Fruit fly (Drosophila melanogaster): ENCODE data around the gene nudE.

nudE gene

DNA sequence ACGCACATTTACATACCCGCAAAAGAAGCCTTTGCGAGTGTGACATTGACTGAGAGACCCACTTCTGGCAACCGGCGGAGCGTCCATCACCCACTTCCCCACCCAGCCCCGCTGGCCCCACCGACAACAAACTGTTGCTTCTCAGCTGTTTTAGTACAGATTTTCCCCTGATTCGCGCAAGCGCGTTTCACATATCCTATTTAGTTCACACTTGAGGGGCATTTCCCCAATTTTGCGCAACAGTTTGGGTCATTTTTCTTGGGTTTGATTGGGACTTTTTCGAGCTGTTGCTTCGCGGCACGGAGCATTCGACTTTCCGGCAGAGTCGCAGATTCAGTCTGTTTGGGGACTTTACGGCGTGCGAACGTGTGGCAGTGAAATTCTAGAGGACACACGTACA lies 28.1 kb downstream of the nudE start:
- no peak for TF ChIP-seq Dll (optimal IDR thresholded peaks at IDR 0.05)
- no peak for TF ChIP-seq pan (optimal IDR thresholded peaks at IDR 0.05)

All from whole organism.